Worm (Caenorhabditis elegans) whole organism, L4 larva: Measurements from ENCODE around the gene bath-41.
A peak's percentile ranks its signal among the peaks of the same experiment; 100 is the strongest.

Experiments
- ces-1 ChIP-seq: fragments of 150-350 bp; sonication (generic microtip); optimal IDR thresholded peaks from 4 replicates; lab custom pipeline; 2014; ENCODE audit warnings: missing biosample characterization, missing genetic modification reagents, missing genetic modification characterization
- fkh-10 ChIP-seq: fragments of 150-350 bp; optimal IDR thresholded peaks from 2 replicates; lab custom pipeline; 2014; ENCODE audit warnings: missing biosample characterization, missing genetic modification reagents, missing genetic modification characterization
- lir-3 ChIP-seq: sonication (generic microtip); optimal IDR thresholded peaks from 2 replicates; lab custom pipeline; 2016; ENCODE audit warnings: mild to moderate bottlenecking, missing genetic modification characterization, missing compliant biosample characterization
- snpc-4 ChIP-seq: fragments of 150-350 bp; optimal IDR thresholded peaks from 2 replicates; lab custom pipeline; 2014; ENCODE audit warnings: missing biosample characterization, missing genetic modification characterization
- unc-62 ChIP-seq, 3 experiments: fragments of 150-350 bp in 1 of 3; sonication (generic microtip); optimal IDR thresholded peaks in 2 of 3; peaks in 1 of 3; 1 replicate in 1 of 3; 2 replicates in 2 of 3; lab custom pipeline; 2014 to 2017; ENCODE audit warnings: missing biosample characterization in 3 of 3, missing genetic modification characterization in 3 of 3, missing genetic modification reagents in 3 of 3, missing genotype in 1 of 3

The bath-41 gene

ce11 chrIII:6675460-6675859 is 46.6 kb downstream of the bath-41 start, which contains the start of gene rbf-1:
Gene rbf-1, plus strand, starts transcription at chrIII:6675760.
- no peak for TF ChIP-seq snpc-4 (tag; lab: Kevin White, UChicago)

DNA sequence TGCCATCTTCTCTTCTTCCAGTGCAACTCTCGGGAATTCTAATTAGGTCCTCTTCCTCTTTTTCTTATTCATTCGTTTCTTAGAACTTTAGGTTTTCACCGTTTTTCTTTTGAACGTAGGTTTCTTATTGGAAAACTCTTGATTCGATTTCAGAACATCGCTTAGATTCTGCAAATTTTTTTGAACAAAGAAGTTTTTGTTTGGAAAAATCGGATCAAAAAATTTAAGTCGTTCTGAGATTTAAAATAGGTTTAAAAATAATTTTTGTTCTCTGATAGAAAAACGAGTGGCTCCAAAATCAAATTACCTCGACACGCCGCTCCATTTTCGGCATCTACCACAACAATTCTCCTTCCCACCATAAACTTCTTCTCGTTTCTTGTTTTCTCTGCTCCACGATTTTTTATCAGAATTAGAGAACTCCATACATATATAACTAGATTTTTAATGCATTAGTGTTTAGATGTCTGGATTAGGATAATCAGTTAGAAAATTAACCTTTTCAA is 51.3 kb downstream of the bath-41 start:
- TF ChIP-seq unc-62 (GFP tag; optimal IDR thresholded peaks at IDR 0.05 in 1 of 2; lab: Kevin White, UChicago) (peak in 1 of 2 experiments; percentile 80), unc-62 (tag; optimal IDR thresholded peaks at IDR 0.05; lab: Kevin White, UChicago) (no peak), lir-3 (tag; lab: Kevin White, UChicago) (no peak), ces-1 (GFP tag; lab: Kevin White, UChicago) (peak; percentile 55), fkh-10 (GFP tag; lab: Kevin White, UChicago) (peak; percentile 52)
- TF ChIP-seq, all 104 proteins: peak for 3
